Worm (Caenorhabditis elegans) whole organism, late embryonic: ENCODE results near the gene Y75B7B.2.

ENCODE experiments used
- dmd-4 ChIP-seq: sonication (generic microtip); optimal IDR thresholded peaks from 2 replicates; lab custom pipeline; 2016; ENCODE audit warnings: borderline replicate concordance, missing genetic modification characterization, missing compliant biosample characterization
- gmeb-2 ChIP-seq: sonication (generic microtip); optimal IDR thresholded peaks from 2 replicates; lab custom pipeline; 2016; ENCODE audit warnings: missing genetic modification characterization, inconsistent platforms, missing compliant biosample characterization
- hlh-30 ChIP-seq: sonication (generic microtip); optimal IDR thresholded peaks from 2 replicates; lab custom pipeline; 2017; ENCODE audit warnings: antibody characterized with exemption, missing genetic modification characterization, missing compliant biosample characterization; ENCODE audit not compliant: insufficient read depth
- hlh-6 ChIP-seq: sonication (generic microtip); optimal IDR thresholded peaks from 2 replicates; lab custom pipeline; 2016; ENCODE audit warnings: missing genotype, missing genetic modification characterization, missing compliant biosample characterization
- lin-11 ChIP-seq: fragments of 200-800 bp; sonication (Bioruptor generic); optimal IDR thresholded peaks from 2 replicates; lab custom pipeline; 2018; ENCODE audit warnings: mild to moderate bottlenecking, missing genetic modification characterization, missing compliant biosample characterization
- pha-4 ChIP-seq: fragments of 150-350 bp; optimal IDR thresholded peaks from 2 replicates; lab custom pipeline; 2018; ENCODE audit warnings: missing biosample characterization, missing genetic modification reagents, missing genetic modification characterization

DNA sequence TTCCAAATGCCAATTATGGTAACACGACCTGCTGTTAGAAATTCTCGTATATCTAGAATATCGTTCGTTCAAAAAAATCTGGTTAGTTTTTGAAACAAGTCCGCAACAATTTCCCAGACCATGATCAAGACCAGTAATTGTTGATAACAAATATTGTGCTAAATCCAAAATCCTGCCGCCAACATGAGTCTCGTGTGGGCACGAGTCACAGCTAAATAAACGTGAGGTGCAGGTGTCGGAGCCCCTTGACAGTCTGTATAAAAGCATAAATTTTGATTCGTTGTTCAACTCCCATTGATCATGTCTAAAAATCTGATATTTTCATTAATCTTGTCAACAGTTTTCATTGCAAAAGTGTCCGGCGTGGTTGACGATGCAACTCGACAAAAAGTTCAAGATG, 39.0 kb upstream of the Y75B7B.2 start, which contains the start of gene F16B3.2:
- TF ChIP-seq dmd-4 (tag; lab: Kevin White, UChicago) (no peak), lin-11 (tag; lab: Kevin White, UChicago) (no peak), hlh-30 (tag; lab: Kevin White, UChicago) (no peak), pha-4 (tag; lab: Kevin White, UChicago) (no peak), hlh-6 (tag; lab: Kevin White, UChicago) (no peak), gmeb-2 (no peak)
